Worm (Caenorhabditis elegans): ENCODE data around the gene F20D6.2.

F20D6.2 gene

ce11 chrV:8185737-8186136, at the start of gene F20D6.2:
Gene F20D6.2 (plus strand): TSS chrV:8186037.
- TF ChIP-seq unc-62 (GFP tag; optimal IDR thresholded peaks at IDR 0.05): no peak

- TF ChIP-seq unc-62 (GFP tag; optimal IDR thresholded peaks at IDR 0.05): no peak
These were observed 42.2 kb upstream of the F20D6.2 start, which contains the start of gene D1014.2 for ce11 chrV:8143605-8144004. Gene D1014.2 (plus strand): TSS chrV:8143905.

ce11 chrV:8144515-8144914, 41.3 kb upstream of the F20D6.2 start:
- TF ChIP-seq unc-62 (GFP tag; optimal IDR thresholded peaks at IDR 0.05): no peak

ce11 chrV:8145329-8145728, 40.5 kb upstream of the F20D6.2 start, which contains the start of gene D1014.13:
Gene D1014.13 (plus strand): TSS chrV:8145629.
- TF ChIP-seq unc-62 (GFP tag; optimal IDR thresholded peaks at IDR 0.05): no peak

ce11 chrV:8155743-8156142, 30.1 kb upstream of the F20D6.2 start:
- no peak for TF ChIP-seq unc-62 (GFP tag; optimal IDR thresholded peaks at IDR 0.05)

ce11 chrV:8157446-8157845, 28.4 kb upstream of the F20D6.2 start, which contains the start of gene sul-2:
Gene sul-2 (plus strand): TSS chrV:8157746.
- TF ChIP-seq unc-62 (GFP tag; optimal IDR thresholded peaks at IDR 0.05): no peak

- no peak for TF ChIP-seq unc-62 (GFP tag; optimal IDR thresholded peaks at IDR 0.05)
These were observed 26.2 kb upstream of the F20D6.2 start, which contains the start of gene F20D6.6 for ce11 chrV:8159629-8160028. Gene F20D6.6 (plus strand): TSS chrV:8159929.

ce11 chrV:8161699-8162098, 24.1 kb upstream of the F20D6.2 start, which contains the start of gene F20D6.5:
Gene F20D6.5 (plus strand): TSS chrV:8161957.
- TF ChIP-seq unc-62 (GFP tag; optimal IDR thresholded peaks at IDR 0.05): no peak

- no peak for TF ChIP-seq unc-62 (GFP tag; optimal IDR thresholded peaks at IDR 0.05)
These were observed 22.6 kb upstream of the F20D6.2 start for ce11 chrV:8163199-8163598.

ce11 chrV:8168219-8168962, 17.4 kb upstream of the F20D6.2 start, which contains the start of gene F20D6.8:
Gene F20D6.8 (minus strand): TSS chrV:8168269.
- TF ChIP-seq unc-62 (GFP tag; optimal IDR thresholded peaks at IDR 0.05): no peak

- no peak for TF ChIP-seq unc-62 (GFP tag; optimal IDR thresholded peaks at IDR 0.05)
These were observed 16.7 kb upstream of the F20D6.2 start for ce11 chrV:8169150-8169549.

ce11 chrV:8170300-8170699, 15.5 kb upstream of the F20D6.2 start:
- TF ChIP-seq unc-62 (GFP tag; optimal IDR thresholded peaks at IDR 0.05): no peak

ce11 chrV:8171688-8172087, 14.1 kb upstream of the F20D6.2 start:
- no peak for TF ChIP-seq unc-62 (GFP tag; optimal IDR thresholded peaks at IDR 0.05)

- TF ChIP-seq unc-62 (GFP tag; optimal IDR thresholded peaks at IDR 0.05): no peak
These were observed 8.5 kb upstream of the F20D6.2 start, which contains the start of gene F20D6.9 for ce11 chrV:8177349-8177748. Gene F20D6.9 (minus strand): TSS chrV:8177449.

ce11 chrV:8178279-8178678, 7.6 kb upstream of the F20D6.2 start:
- TF ChIP-seq unc-62 (GFP tag; optimal IDR thresholded peaks at IDR 0.05): no peak

- no peak for TF ChIP-seq unc-62 (GFP tag; optimal IDR thresholded peaks at IDR 0.05)
These were observed 6.8 kb upstream of the F20D6.2 start, which contains the start of gene srp-7 for ce11 chrV:8178914-8179542. Gene srp-7 (plus strand): TSS chrV:8179126.

- TF ChIP-seq unc-62 (GFP tag; optimal IDR thresholded peaks at IDR 0.05): no peak
These were observed 2.5 kb upstream of the F20D6.2 start, which contains the start of gene srp-8 for ce11 chrV:8183384-8183783. Gene srp-8 (plus strand): TSS chrV:8183684.
